Worm (Caenorhabditis elegans): Measurements from ENCODE around the gene K12D12.4.

The K12D12.4 gene

ce11 chrII:11839116-11839515 is 26.4 kb downstream of the K12D12.4 start:
- peak in 1 of 6 experiments; percentile 48 for TF ChIP-seq elt-3 (tag; optimal IDR thresholded peaks at IDR 0.05)
- no peak for TF ChIP-seq nhr-12 (tag; optimal IDR thresholded peaks at IDR 0.05)
- TF ChIP-seq nhr-11 (tag; optimal IDR thresholded peaks at IDR 0.05): no peak
- no peak for TF ChIP-seq aha-1 (tag; optimal IDR thresholded peaks at IDR 0.05)
- TF ChIP-seq C04F5.9 (tag; optimal IDR thresholded peaks at IDR 0.05): no peak
- peak; percentile 64 for TF ChIP-seq nhr-71 (tag; optimal IDR thresholded peaks at IDR 0.05)
- TF ChIP-seq unc-62 (GFP tag; optimal IDR thresholded peaks at IDR 0.05): no peak
- TF ChIP-seq blmp-1 (tag; optimal IDR thresholded peaks at IDR 0.05): peak; percentile 15
- no peak for TF ChIP-seq skn-1 (tag; optimal IDR thresholded peaks at IDR 0.05)
- no peak for TF ChIP-seq ceh-8 (GFP tag; optimal IDR thresholded peaks at IDR 0.05)
- TF ChIP-seq swsn-7 (tag; optimal IDR thresholded peaks at IDR 0.05): no peak
- TF ChIP-seq nhr-19 (GFP tag; conservative IDR thresholded peaks at IDR 0.05): peak; percentile 21; the same call in 1 of the 2 replicates
- TF ChIP-seq nhr-20 (tag; optimal IDR thresholded peaks at IDR 0.05): peak; percentile 60
- TF ChIP-seq nhr-76 (tag; optimal IDR thresholded peaks at IDR 0.05): no peak
- no peak for TF ChIP-seq ama-1 (optimal IDR thresholded peaks at IDR 0.05)
- TF ChIP-seq snu-23 (GFP tag; optimal IDR thresholded peaks at IDR 0.05): peak; percentile 14
- TF ChIP-seq lin-14 (GFP tag; optimal IDR thresholded peaks at IDR 0.05): peak; percentile 50
- no peak for TF ChIP-seq dsc-1 (tag; optimal IDR thresholded peaks at IDR 0.05)
- TF ChIP-seq ztf-4 (tag; optimal IDR thresholded peaks at IDR 0.05): no peak
- TF ChIP-seq efl-3 (GFP tag; optimal IDR thresholded peaks at IDR 0.05): no peak
- peak in 1 of 2 experiments; percentile 18 for TF ChIP-seq lsy-2 (tag; optimal IDR thresholded peaks at IDR 0.05)
- no peak for TF ChIP-seq rnt-1 (tag; optimal IDR thresholded peaks at IDR 0.05)
- TF ChIP-seq ceh-90 (tag; optimal IDR thresholded peaks at IDR 0.05): no peak
- TF ChIP-seq nhr-85 (tag): peak; percentile 89

- TF ChIP-seq nhr-47 (tag; optimal IDR thresholded peaks at IDR 0.05) (peak; percentile 25), unc-98 (GFP tag; IDR thresholded peaks at IDR 0.05) (no peak), nhr-71 (tag; optimal IDR thresholded peaks at IDR 0.05) (peak; percentile 76), ceh-8 (GFP tag; optimal IDR thresholded peaks at IDR 0.05) (no peak), hlh-4 (tag; optimal IDR thresholded peaks at IDR 0.05) (no peak), nhr-19 (GFP tag; conservative IDR thresholded peaks at IDR 0.05) (peak; percentile 24; the same call in 1 of the 2 replicates), nhr-90 (tag; optimal IDR thresholded peaks at IDR 0.05; ENCODE audit: poor library complexity) (peak; percentile 17), skn-1 (tag; optimal IDR thresholded peaks at IDR 0.05) (no peak), tbx-2 (tag; optimal IDR thresholded peaks at IDR 0.05) (peak; percentile 41), lin-35 (GFP tag; optimal IDR thresholded peaks at IDR 0.05) (peak in 1 of 2 experiments; percentile 17), lin-14 (GFP tag; optimal IDR thresholded peaks at IDR 0.05) (peak; percentile 80), lsy-2 (tag; optimal IDR thresholded peaks at IDR 0.05) (peak in 1 of 2 experiments; percentile 28), mdl-1 (tag; optimal IDR thresholded peaks at IDR 0.05) (no peak), blmp-1 (tag; optimal IDR thresholded peaks at IDR 0.05) (peak; percentile 47), efl-1 (optimal IDR thresholded peaks at IDR 0.05) (no peak), efl-1 (GFP tag; optimal IDR thresholded peaks at IDR 0.05 in 1 of 2) (peak in 1 of 2 experiments; percentile 72), ztf-4 (tag; optimal IDR thresholded peaks at IDR 0.05) (no peak), snu-23 (GFP tag; optimal IDR thresholded peaks at IDR 0.05) (peak; percentile 13), ama-1 (optimal IDR thresholded peaks at IDR 0.05) (no peak), alr-1 (tag; optimal IDR thresholded peaks at IDR 0.05; ENCODE audit: borderline replicate concordance) (no peak), jun-1 (tag; optimal IDR thresholded peaks at IDR 0.05) (no peak), nhr-20 (tag; optimal IDR thresholded peaks at IDR 0.05) (peak; percentile 81), nhr-76 (tag; optimal IDR thresholded peaks at IDR 0.05) (no peak), nhr-85 (tag) (peak; percentile 96), elt-3 (tag; optimal IDR thresholded peaks at IDR 0.05) (peak in 4 of 6 experiments; percentile 66 to 93 (median 67))
These were observed 27.2 kb downstream of the K12D12.4 start for ce11 chrII:11838353-11838752.

- TF ChIP-seq nhr-77 (tag; optimal IDR thresholded peaks at IDR 0.05): no peak
- TF ChIP-seq elt-2 (tag; optimal IDR thresholded peaks at IDR 0.05): peak; percentile 78
- TF ChIP-seq zag-1 (tag; optimal IDR thresholded peaks at IDR 0.05): no peak
- no peak for TF ChIP-seq fos-1 (tag; optimal IDR thresholded peaks at IDR 0.05)
- no peak for TF ChIP-seq vab-15 (tag; optimal IDR thresholded peaks at IDR 0.05)
- TF ChIP-seq C04F5.9 (tag; optimal IDR thresholded peaks at IDR 0.05): no peak
- peak; percentile 40 for TF ChIP-seq nhr-90 (tag; optimal IDR thresholded peaks at IDR 0.05; ENCODE audit: poor library complexity)
- peak; percentile 73 for TF ChIP-seq nhr-71 (tag; optimal IDR thresholded peaks at IDR 0.05)
- TF ChIP-seq mdl-1 (tag; optimal IDR thresholded peaks at IDR 0.05): peak in 1 of 2 experiments; percentile 27
- TF ChIP-seq grh-1 (GFP tag; IDR thresholded peaks at IDR 0.05): peak; percentile 26; the same call in 1 of the 2 replicates
- TF ChIP-seq tlp-1 (tag; optimal IDR thresholded peaks at IDR 0.05): no peak
- TF ChIP-seq nhr-12 (tag; optimal IDR thresholded peaks at IDR 0.05): no peak
- no peak for TF ChIP-seq efl-1 (optimal IDR thresholded peaks at IDR 0.05)
- peak in 1 of 2 experiments; percentile 76 for TF ChIP-seq efl-1 (GFP tag; optimal IDR thresholded peaks at IDR 0.05 in 1 of 2)
- TF ChIP-seq lin-13 (GFP tag; optimal IDR thresholded peaks at IDR 0.05): no peak
- no peak for TF ChIP-seq unc-130 (tag; optimal IDR thresholded peaks at IDR 0.05)
- no peak for TF ChIP-seq Y116A8C.19 (tag; optimal IDR thresholded peaks at IDR 0.05; ENCODE audit: borderline replicate concordance)
- TF ChIP-seq sup-37 (GFP tag; optimal IDR thresholded peaks at IDR 0.05): no peak
- peak; percentile 19 for TF ChIP-seq mef-2 (tag; optimal IDR thresholded peaks at IDR 0.05)
- TF ChIP-seq nhr-76 (tag; optimal IDR thresholded peaks at IDR 0.05): no peak
These were observed 28.9 kb downstream of the K12D12.4 start for ce11 chrII:11836554-11837218.

Measured in whole organism, L1 larva.